Worm (Caenorhabditis elegans) whole organism, late embryonic: ENCODE measurements around the gene C34D10.5.

Experiments used
- ceh-6 ChIP-seq: fragments of 200-800 bp; sonication (Bioruptor generic); optimal IDR thresholded peaks from 2 replicates; lab custom pipeline; 2018; ENCODE audit warnings: mild to moderate bottlenecking, missing genetic modification characterization, missing compliant biosample characterization
- fkh-10 ChIP-seq: fragments of 150-350 bp; optimal IDR thresholded peaks from 2 replicates; lab custom pipeline; 2014; ENCODE audit warnings: missing biosample characterization, missing genetic modification reagents, missing genetic modification characterization
- fkh-6 ChIP-seq: sonication (generic microtip); optimal IDR thresholded peaks from 2 replicates; lab custom pipeline; 2016; ENCODE audit warnings: missing genetic modification characterization, missing compliant biosample characterization
- hlh-30 ChIP-seq: sonication (generic microtip); optimal IDR thresholded peaks from 2 replicates; lab custom pipeline; 2017; ENCODE audit warnings: antibody characterized with exemption, missing genetic modification characterization, missing compliant biosample characterization; ENCODE audit not compliant: insufficient read depth
- hlh-6 ChIP-seq: sonication (generic microtip); optimal IDR thresholded peaks from 2 replicates; lab custom pipeline; 2016; ENCODE audit warnings: missing genotype, missing genetic modification characterization, missing compliant biosample characterization
- nhr-11 ChIP-seq: fragments of 150-350 bp; optimal IDR thresholded peaks from 2 replicates; lab custom pipeline; 2014; ENCODE audit warnings: missing biosample characterization, missing genetic modification characterization
- pqm-1 ChIP-seq: sonication (generic microtip); optimal IDR thresholded peaks from 2 replicates; lab custom pipeline; 2016; ENCODE audit warnings: missing genetic modification characterization, missing compliant biosample characterization
- tbx-7 ChIP-seq: sonication (generic microtip); optimal IDR thresholded peaks from 2 replicates; lab custom pipeline; 2016; ENCODE audit warnings: missing genotype, missing genetic modification characterization, missing compliant biosample characterization

ce11 chrX:7985495-7986029 lies 32.3 kb upstream of the C34D10.5 start, which contains the start of gene F45E1.4:
- TF ChIP-seq fkh-6 (tag; lab: Kevin White, UChicago) (no peak), hlh-30 (tag; lab: Kevin White, UChicago) (no peak), fkh-10 (GFP tag; lab: Kevin White, UChicago) (no peak), tbx-7 (tag; lab: Kevin White, UChicago) (no peak), hlh-6 (tag; lab: Kevin White, UChicago) (no peak), ceh-6 (GFP tag; lab: Kevin White, UChicago) (no peak), pqm-1 (no peak), nhr-11 (tag; lab: Kevin White, UChicago) (no peak)
